Worm (Caenorhabditis elegans) whole organism, L3 larva: ENCODE measurements around the gene srz-79.

Experiments used
- R02D3.7 ChIP-seq: fragments of 150-350 bp; optimal IDR thresholded peaks from 2 replicates; lab custom pipeline; 2014; ENCODE audit warnings: missing biosample characterization, missing genetic modification characterization
- ZK546.5 ChIP-seq: sonication (generic microtip); optimal IDR thresholded peaks from 2 replicates; lab custom pipeline; 2017; ENCODE audit warnings: missing biosample characterization, missing genetic modification characterization
- egl-27 ChIP-seq: sonication (generic microtip); optimal IDR thresholded peaks from 4 replicates; lab custom pipeline; 2017; ENCODE audit warnings: missing biosample characterization, missing genetic modification reagents, missing genetic modification characterization
- egl-5 ChIP-seq: fragments of 150-350 bp; optimal IDR thresholded peaks from 2 replicates; lab custom pipeline; 2017; ENCODE audit warnings: missing biosample characterization, missing genetic modification reagents, missing genetic modification characterization, inconsistent platforms
- elt-2 ChIP-seq: sonication (generic microtip); optimal IDR thresholded peaks from 2 replicates; lab custom pipeline; 2016; ENCODE audit warnings: missing genetic modification reagents, mild to moderate bottlenecking, missing genetic modification characterization, missing compliant biosample characterization
- elt-3 ChIP-seq, 3 experiments: fragments of 150-350 bp in 1 of 3; sonication (generic microtip) in 2 of 3; optimal IDR thresholded peaks; 2 replicates in 2 of 3; 4 replicates in 1 of 3; lab custom pipeline; 2014 to 2017; ENCODE audit warnings: missing biosample characterization in 3 of 3, missing genetic modification characterization in 3 of 3
- fkh-10 ChIP-seq: sonication (generic microtip); optimal IDR thresholded peaks from 2 replicates; lab custom pipeline; 2017; ENCODE audit warnings: missing biosample characterization, missing genetic modification reagents, missing genetic modification characterization
- jun-1 ChIP-seq: fragments of 150-350 bp; optimal IDR thresholded peaks from 2 replicates; lab custom pipeline; 2014; ENCODE audit warnings: missing biosample characterization, missing genetic modification reagents, missing genetic modification characterization
- nfya-1 ChIP-seq: sonication (generic microtip); optimal IDR thresholded peaks from 2 replicates; lab custom pipeline; 2017; ENCODE audit warnings: missing genetic modification characterization, mild to moderate bottlenecking, missing compliant biosample characterization, antibody characterized with exemption, moderate library complexity; ENCODE audit not compliant: insufficient read depth
- nhr-237 ChIP-seq: fragments of 150-350 bp; optimal IDR thresholded peaks from 2 replicates; lab custom pipeline; 2014; ENCODE audit warnings: missing biosample characterization, missing genetic modification characterization
- nhr-67 ChIP-seq: fragments of 150-350 bp; optimal IDR thresholded peaks from 2 replicates; lab custom pipeline; 2014; ENCODE audit warnings: missing biosample characterization, missing genetic modification characterization
- skn-1 ChIP-seq: fragments of 150-350 bp; optimal IDR thresholded peaks from 2 replicates; lab custom pipeline; 2014; ENCODE audit warnings: missing biosample characterization, missing genetic modification characterization
- snpc-4 ChIP-seq: fragments of 150-350 bp; optimal IDR thresholded peaks from 2 replicates; lab custom pipeline; 2014; ENCODE audit warnings: missing biosample characterization, missing genetic modification characterization
- zag-1 ChIP-seq: fragments of 150-350 bp; optimal IDR thresholded peaks from 2 replicates; lab custom pipeline; 2014; ENCODE audit warnings: missing biosample characterization, missing genetic modification characterization

DNA sequence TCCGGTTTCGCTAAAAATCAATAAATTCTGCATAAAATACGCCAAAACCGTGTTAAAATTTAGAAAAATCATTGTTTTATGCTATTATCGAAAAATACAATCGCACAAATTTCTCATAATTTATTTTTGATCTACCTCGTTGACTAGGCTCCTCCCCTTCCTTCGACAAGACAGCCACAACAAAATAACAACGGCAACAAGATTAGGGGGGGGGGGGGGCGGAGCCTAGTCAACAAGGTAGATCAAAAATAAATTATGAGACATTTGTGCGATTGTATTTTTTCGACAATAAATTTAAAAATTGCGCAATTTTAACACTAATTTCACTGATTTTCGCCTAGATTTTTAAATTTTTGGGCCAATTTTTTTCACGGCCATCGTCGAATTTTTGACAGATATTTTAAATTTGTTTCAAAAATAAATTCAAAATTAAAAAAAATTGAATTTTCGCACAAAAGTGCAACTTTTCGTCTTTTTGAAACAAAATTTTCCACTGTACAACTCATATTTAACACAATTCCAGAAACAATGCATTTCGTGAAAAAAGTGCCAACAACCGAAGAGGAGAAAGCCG, 33.5 kb downstream of the srz-79 start, which contains the start of gene M57.2:
- TF ChIP-seq elt-3 (tag; optimal IDR thresholded peaks at IDR 0.05; lab: Kevin White, UChicago) (no peak), nhr-67 (tag; lab: Kevin White, UChicago) (no peak), skn-1 (no peak), ZK546.5 (tag; lab: Kevin White, UChicago) (no peak), snpc-4 (tag; lab: Kevin White, UChicago) (no peak), nfya-1 (tag; lab: Kevin White, UChicago) (no peak), fkh-10 (GFP tag; lab: Kevin White, UChicago) (no peak), egl-5 (no peak), elt-2 (tag; lab: Kevin White, UChicago) (no peak), jun-1 (tag; lab: Kevin White, UChicago) (no peak), egl-27 (tag; lab: Kevin White, UChicago) (no peak), zag-1 (no peak), nhr-237 (no peak), R02D3.7 (tag; lab: Kevin White, UChicago) (no peak)
